Worm (Caenorhabditis elegans) whole organism, young adult: ENCODE data around the gene D1086.7.

Experiments
- C17E4.6 ChIP-seq: fragments of 200-800 bp; sonication (Bioruptor generic); IDR thresholded peaks from 2 replicates; pipeline ENCODE4 v1.3.6; 2022; ENCODE audit warnings: missing genetic modification reagents, missing genetic modification characterization, missing compliant biosample characterization
- F22D6.2 ChIP-seq: sonication (generic microtip); optimal IDR thresholded peaks from 2 replicates; lab custom pipeline; 2016; ENCODE audit warnings: mild to moderate bottlenecking, missing genetic modification characterization, missing compliant biosample characterization
- F37B4.10 ChIP-seq: fragments of 200-800 bp; sonication (Bioruptor generic); IDR thresholded peaks from 2 replicates; pipeline ENCODE4 v1.3.6; 2022; ENCODE audit warnings: missing genetic modification characterization, missing compliant biosample characterization
- K11D2.4 ChIP-seq: fragments of 200-800 bp; sonication (Bioruptor generic); IDR thresholded peaks from 2 replicates; pipeline ENCODE4 v1.3.6; 2022; ENCODE audit warnings: missing genetic modification reagents, missing genetic modification characterization, missing compliant biosample characterization
- Y53G8AR.9 ChIP-seq: fragments of 200-800 bp; sonication (Bioruptor generic); conservative IDR thresholded peaks from 2 replicates; pipeline ENCODE4 v1.3.6; 2022; ENCODE audit warnings: missing genetic modification reagents, missing genetic modification characterization, missing compliant biosample characterization
- aptf-3 ChIP-seq: fragments of 200-800 bp; sonication (Bioruptor generic); IDR thresholded peaks from 2 replicates; pipeline ENCODE4 v1.3.6; 2022; ENCODE audit warnings: missing genetic modification characterization, missing compliant biosample characterization
- ccch-3 ChIP-seq: fragments of 200-800 bp; sonication (Bioruptor generic); optimal IDR thresholded peaks from 2 replicates; lab custom pipeline; 2018; ENCODE audit warnings: mild to moderate bottlenecking, missing genetic modification characterization, missing compliant biosample characterization
- cebp-2 ChIP-seq: fragments of 200-800 bp; sonication (Bioruptor generic); IDR thresholded peaks from 2 replicates; pipeline ENCODE4 v1.3.6; 2022; ENCODE audit warnings: missing genetic modification characterization, missing compliant biosample characterization
- ceh-27 ChIP-seq: fragments of 200-800 bp; sonication (Bioruptor generic); optimal IDR thresholded peaks from 2 replicates; lab custom pipeline; 2018; ENCODE audit warnings: mild to moderate bottlenecking, missing genetic modification characterization, moderate library complexity, missing compliant biosample characterization
- ceh-40 ChIP-seq: fragments of 200-800 bp; sonication (Bioruptor generic); IDR thresholded peaks from 2 replicates; pipeline ENCODE4 v1.3.6; 2022; ENCODE audit warnings: missing genetic modification characterization, missing compliant biosample characterization
- ceh-79 ChIP-seq: sonication (generic microtip); optimal IDR thresholded peaks from 2 replicates; lab custom pipeline; 2017; ENCODE audit warnings: mild to moderate bottlenecking, missing genetic modification characterization, missing compliant biosample characterization
- dox-1 ChIP-seq: fragments of 200-800 bp; sonication (Bioruptor generic); IDR thresholded peaks from 2 replicates; pipeline ENCODE4 v1.3.6; 2022; ENCODE audit warnings: missing genetic modification reagents, missing genetic modification characterization, missing compliant biosample characterization
- ekl-4 ChIP-seq: fragments of 200-800 bp; sonication (Bioruptor generic); IDR thresholded peaks from 2 replicates; pipeline ENCODE4 v1.3.6; 2022; ENCODE audit warnings: missing genetic modification reagents, missing genetic modification characterization, missing compliant biosample characterization
- ets-4 ChIP-seq: fragments of 200-800 bp; sonication (Bioruptor generic); optimal IDR thresholded peaks from 2 replicates; lab custom pipeline; 2018; ENCODE audit warnings: mild to moderate bottlenecking, missing genetic modification characterization, missing compliant biosample characterization
- gei-17 ChIP-seq: fragments of 200-800 bp; sonication (Bioruptor generic); optimal IDR thresholded peaks from 2 replicates; lab custom pipeline; 2018; ENCODE audit warnings: mild to moderate bottlenecking, missing genetic modification characterization, missing compliant biosample characterization
- him-1 ChIP-seq: sonication (generic microtip); optimal IDR thresholded peaks from 2 replicates; lab custom pipeline; 2016; ENCODE audit warnings: missing genotype, missing genetic modification reagents, missing genetic modification characterization, missing compliant biosample characterization
- lin-40 ChIP-seq: sonication (generic microtip); optimal IDR thresholded peaks from 2 replicates; lab custom pipeline; 2016; ENCODE audit warnings: missing genetic modification characterization, mild to moderate bottlenecking, missing compliant biosample characterization, missing genotype, missing genetic modification reagents
- lin-54 ChIP-seq: fragments of 200-800 bp; sonication (Bioruptor generic); optimal IDR thresholded peaks from 2 replicates; lab custom pipeline; 2018; ENCODE audit warnings: mild to moderate bottlenecking, missing genetic modification characterization, missing compliant biosample characterization
- lsl-1 ChIP-seq: fragments of 200-800 bp; sonication (Bioruptor generic); optimal IDR thresholded peaks from 2 replicates; lab custom pipeline; 2018; ENCODE audit warnings: mild to moderate bottlenecking, missing genetic modification characterization, moderate library complexity, missing compliant biosample characterization
- lsy-27 ChIP-seq: sonication (generic microtip); optimal IDR thresholded peaks from 2 replicates; lab custom pipeline; 2017; ENCODE audit warnings: missing genetic modification characterization, mild to moderate bottlenecking, missing compliant biosample characterization, antibody characterized with exemption, missing genotype, borderline replicate concordance; ENCODE audit not compliant: insufficient read depth
- madf-10 ChIP-seq: sonication (generic microtip); optimal IDR thresholded peaks from 2 replicates; lab custom pipeline; 2016; ENCODE audit warnings: mild to moderate bottlenecking, missing genetic modification characterization, missing compliant biosample characterization
- madf-6 ChIP-seq: fragments of 200-800 bp; sonication (Bioruptor generic); IDR thresholded peaks from 2 replicates; pipeline ENCODE4 v1.3.6; 2022; ENCODE audit warnings: missing genetic modification reagents, missing genetic modification characterization, missing compliant biosample characterization
- mcd-1 ChIP-seq: fragments of 200-800 bp; sonication (Bioruptor generic); IDR thresholded peaks from 2 replicates; pipeline ENCODE4 v1.3.6; 2022; ENCODE audit warnings: missing genetic modification reagents, missing genetic modification characterization, missing compliant biosample characterization
- nfya-2 ChIP-seq: fragments of 200-800 bp; sonication (Bioruptor generic); IDR thresholded peaks from 2 replicates; pipeline ENCODE4 v1.3.6; 2022; ENCODE audit warnings: missing genetic modification reagents, missing genetic modification characterization, missing compliant biosample characterization
- nhr-179 ChIP-seq: sonication (generic microtip); optimal IDR thresholded peaks from 2 replicates; lab custom pipeline; 2016; ENCODE audit warnings: mild to moderate bottlenecking, missing genetic modification characterization, missing compliant biosample characterization
- nhr-90 ChIP-seq: sonication (generic microtip); optimal IDR thresholded peaks from 2 replicates; lab custom pipeline; 2016; ENCODE audit warnings: missing genotype, mild to moderate bottlenecking, missing genetic modification characterization, missing compliant biosample characterization
- pbrm-1 ChIP-seq: fragments of 200-800 bp; sonication (Bioruptor generic); IDR thresholded peaks from 2 replicates; pipeline ENCODE4 v1.3.6; 2022; ENCODE audit warnings: missing genetic modification reagents, missing genetic modification characterization, missing compliant biosample characterization
- pha-4 ChIP-seq: fragments of 150-350 bp; sonication (generic microtip); optimal IDR thresholded peaks from 2 replicates; lab custom pipeline; 2014; ENCODE audit warnings: missing biosample characterization, missing genetic modification reagents, missing genetic modification characterization
- rcor-1 ChIP-seq: fragments of 200-800 bp; sonication (Bioruptor generic); IDR thresholded peaks from 2 replicates; pipeline ENCODE4 v1.3.6; 2022; ENCODE audit warnings: missing genetic modification reagents, missing genetic modification characterization, missing compliant biosample characterization
- rec-8 ChIP-seq, 2 experiments: sonication (generic microtip); optimal IDR thresholded peaks; 2 replicates each; lab custom pipeline; 2016; ENCODE audit warnings: mild to moderate bottlenecking in 2 of 2, missing genetic modification characterization in 2 of 2, missing genetic modification reagents in 2 of 2, missing genotype in 2 of 2, missing biosample characterization in 1 of 2, missing compliant biosample characterization in 1 of 2, moderate library complexity in 1 of 2
- repo-1 ChIP-seq: sonication (generic microtip); optimal IDR thresholded peaks from 2 replicates; lab custom pipeline; 2017; ENCODE audit warnings: mild to moderate bottlenecking, missing genetic modification characterization, missing compliant biosample characterization
- rpc-1 ChIP-seq, 2 experiments: fragments of 150-350 bp in 1 of 2; sonication (generic microtip) in 1 of 2; optimal IDR thresholded peaks; 2 replicates each; lab custom pipeline; 2014 to 2018; ENCODE audit warnings: missing biosample characterization in 1 of 2, missing genetic modification characterization in 1 of 2, missing genetic modification reagents in 1 of 2, missing genotype in 1 of 2
- sdz-38 ChIP-seq: sonication (generic microtip); optimal IDR thresholded peaks from 2 replicates; lab custom pipeline; 2016; ENCODE audit warnings: missing genotype, missing genetic modification characterization, missing compliant biosample characterization
- somi-1 ChIP-seq: fragments of 200-800 bp; sonication (Bioruptor generic); optimal IDR thresholded peaks from 2 replicates; lab custom pipeline; 2018; ENCODE audit warnings: mild to moderate bottlenecking, missing genetic modification characterization, missing compliant biosample characterization
- tlf-1 ChIP-seq: fragments of 200-800 bp; sonication (Bioruptor generic); optimal IDR thresholded peaks from 2 replicates; lab custom pipeline; 2018; ENCODE audit warnings: mild to moderate bottlenecking, missing genetic modification characterization, missing compliant biosample characterization
- ztf-18 ChIP-seq: sonication (generic microtip); optimal IDR thresholded peaks from 2 replicates; lab custom pipeline; 2016; ENCODE audit warnings: missing genotype, mild to moderate bottlenecking, missing genetic modification characterization, missing compliant biosample characterization

Gene D1086.7

ce11 chrV:14067816-14068296 lies 16.2 kb upstream of the D1086.7 start, which contains the start of gene D1086.17:
TSS of gene D1086.17 (plus strand) at chrV:14067866.
- no peak for TF ChIP-seq Y53G8AR.9 (GFP tag; lab: Robert Waterston, UW)
- no peak for TF ChIP-seq ccch-3 (GFP tag; lab: Kevin White, UChicago)
- TF ChIP-seq ceh-40 (GFP tag; lab: Robert Waterston, UW) = no peak
- no peak for TF ChIP-seq ceh-27
- no peak for TF ChIP-seq lsy-27 (tag; lab: Kevin White, UChicago)
- no peak for TF ChIP-seq sdz-38 (tag; lab: Kevin White, UChicago)
- no peak for TF ChIP-seq C17E4.6 (GFP tag; lab: Robert Waterston, UW)
- no peak for TF ChIP-seq somi-1 (GFP tag; lab: Kevin White, UChicago)
- TF ChIP-seq ekl-4 (GFP tag; lab: Robert Waterston, UW) = no peak
- no peak for TF ChIP-seq K11D2.4 (GFP tag; lab: Robert Waterston, UW)
- TF ChIP-seq nhr-90 (tag; lab: Kevin White, UChicago) = no peak
- no peak for TF ChIP-seq nfya-2
- TF ChIP-seq lin-54 (GFP tag; lab: Kevin White, UChicago) = no peak
- TF ChIP-seq mcd-1 (GFP tag; lab: Robert Waterston, UW) = no peak
- TF ChIP-seq aptf-3 = no peak
- no peak for TF ChIP-seq repo-1 (tag; lab: Kevin White, UChicago)
- no peak for TF ChIP-seq rpc-1 (optimal IDR thresholded peaks at IDR 0.05; lab: Kevin White, UChicago)
- TF ChIP-seq rpc-1 (tag; optimal IDR thresholded peaks at IDR 0.05; lab: Kevin White, UChicago) = no peak

ce11 chrV:14069899-14070298 lies 14.2 kb upstream of the D1086.7 start:
- no peak for TF ChIP-seq lin-40 (tag; lab: Kevin White, UChicago)
- no peak for TF ChIP-seq pbrm-1 (GFP tag; lab: Robert Waterston, UW)
- TF ChIP-seq ekl-4 (GFP tag; lab: Robert Waterston, UW) = no peak
- no peak for TF ChIP-seq lsl-1 (GFP tag; lab: Kevin White, UChicago)
- TF ChIP-seq cebp-2 (GFP tag; lab: Robert Waterston, UW) = no peak
- no peak for TF ChIP-seq madf-10 (tag; lab: Kevin White, UChicago)
- no peak for TF ChIP-seq lin-54 (GFP tag; lab: Kevin White, UChicago)
- no peak for TF ChIP-seq F22D6.2 (tag; lab: Kevin White, UChicago)
- no peak for TF ChIP-seq madf-6 (GFP tag; lab: Robert Waterston, UW)
- no peak for TF ChIP-seq pha-4 (tag; lab: Kevin White, UChicago)
- TF ChIP-seq tlf-1 = no peak
- no peak for TF ChIP-seq F37B4.10 (GFP tag; lab: Robert Waterston, UW)
- no peak for TF ChIP-seq ztf-18 (tag; lab: Kevin White, UChicago)
- no peak for TF ChIP-seq gei-17 (GFP tag; lab: Kevin White, UChicago)
- TF ChIP-seq dox-1 (GFP tag; lab: Robert Waterston, UW) = no peak
- no peak for TF ChIP-seq ets-4
- no peak for TF ChIP-seq nhr-179 (tag; lab: Kevin White, UChicago)
- no peak for TF ChIP-seq rec-8 (tag; optimal IDR thresholded peaks at IDR 0.05; lab: Kevin White, UChicago)
- TF ChIP-seq ceh-79 (tag; lab: Kevin White, UChicago) = no peak
- TF ChIP-seq him-1 (tag; lab: Kevin White, UChicago) = no peak

ce11 chrV:14074160-14074559 lies 9.9 kb upstream of the D1086.7 start, which contains the start of gene D1086.11:
TSS of gene D1086.11 (plus strand) at chrV:14074460.
- TF ChIP-seq ztf-18 (tag; lab: Kevin White, UChicago) = no peak
- no peak for TF ChIP-seq pbrm-1 (GFP tag; lab: Robert Waterston, UW)
- TF ChIP-seq rcor-1 (GFP tag; lab: Robert Waterston, UW) = no peak
